Worm (Caenorhabditis elegans) whole organism, young adult: ENCODE data around the gene Y45F3A.5.

Source experiments
- B0336.3 ChIP-seq: fragments of 200-800 bp; sonication (Bioruptor generic); IDR thresholded peaks from 2 replicates; pipeline ENCODE4 v1.3.6; 2022; ENCODE audit warnings: missing genetic modification characterization, missing compliant biosample characterization
- F22D6.2 ChIP-seq: sonication (generic microtip); optimal IDR thresholded peaks from 2 replicates; lab custom pipeline; 2016; ENCODE audit warnings: mild to moderate bottlenecking, missing genetic modification characterization, missing compliant biosample characterization
- F33H1.4 ChIP-seq: fragments of 200-800 bp; sonication (Bioruptor generic); IDR thresholded peaks from 2 replicates; pipeline ENCODE4 v1.3.6; 2022; ENCODE audit warnings: missing genetic modification reagents, missing genetic modification characterization, missing compliant biosample characterization
- T07F8.4 ChIP-seq: sonication (generic microtip); optimal IDR thresholded peaks from 2 replicates; lab custom pipeline; 2016; ENCODE audit warnings: mild to moderate bottlenecking, missing genetic modification characterization, moderate library complexity, missing compliant biosample characterization
- T26A5.8 ChIP-seq: sonication (generic microtip); optimal IDR thresholded peaks from 2 replicates; lab custom pipeline; 2016; ENCODE audit warnings: missing genetic modification characterization, missing compliant biosample characterization
- Y67H2A.10 ChIP-seq: fragments of 200-800 bp; sonication (Bioruptor generic); conservative IDR thresholded peaks from 2 replicates; pipeline ENCODE4 v1.3.6; 2022; ENCODE audit warnings: missing genetic modification reagents, missing genetic modification characterization, missing compliant biosample characterization
- Y79H2A.3 ChIP-seq: fragments of 200-800 bp; sonication (Bioruptor generic); conservative IDR thresholded peaks from 2 replicates; pipeline ENCODE4 v1.3.6; 2022; ENCODE audit warnings: missing genetic modification reagents, missing genetic modification characterization, missing compliant biosample characterization
- ZK185.1 ChIP-seq: sonication (generic microtip); optimal IDR thresholded peaks from 2 replicates; lab custom pipeline; 2016; ENCODE audit warnings: mild to moderate bottlenecking, missing genetic modification characterization, missing compliant biosample characterization; ENCODE audit not compliant: poor library complexity, severe bottlenecking
- attf-5 ChIP-seq: fragments of 200-800 bp; sonication (Bioruptor generic); optimal IDR thresholded peaks from 2 replicates; lab custom pipeline; 2018; ENCODE audit warnings: mild to moderate bottlenecking, missing genetic modification characterization, missing compliant biosample characterization
- attf-6 ChIP-seq: fragments of 200-800 bp; sonication (Bioruptor generic); IDR thresholded peaks from 2 replicates; pipeline ENCODE4 v1.3.6; 2022; ENCODE audit warnings: missing genetic modification reagents, missing genetic modification characterization, missing compliant biosample characterization
- cebp-1 ChIP-seq, 2 experiments: fragments of 200-800 bp in 1 of 2; sonication (Bioruptor generic) in 1 of 2; sonication (generic microtip) in 1 of 2; IDR thresholded peaks in 1 of 2; optimal IDR thresholded peaks in 1 of 2; 2 replicates each; pipeline versions ENCODE4 v1.3.6 to Lab custom; 2017 to 2022; ENCODE audit warnings: missing compliant biosample characterization in 2 of 2, missing genetic modification characterization in 2 of 2, mild to moderate bottlenecking in 1 of 2, missing genetic modification reagents in 1 of 2, moderate library complexity in 1 of 2
- ceh-100 ChIP-seq: fragments of 200-800 bp; sonication (Bioruptor generic); IDR thresholded peaks from 2 replicates; pipeline ENCODE4 v1.3.6; 2022; ENCODE audit warnings: missing genetic modification reagents, missing genetic modification characterization, missing compliant biosample characterization
- ceh-40 ChIP-seq: fragments of 200-800 bp; sonication (Bioruptor generic); IDR thresholded peaks from 2 replicates; pipeline ENCODE4 v1.3.6; 2022; ENCODE audit warnings: missing genetic modification characterization, missing compliant biosample characterization
- ceh-58 ChIP-seq: fragments of 200-800 bp; sonication (Bioruptor generic); IDR thresholded peaks from 2 replicates; pipeline ENCODE4 v1.3.6; 2022; ENCODE audit warnings: missing genetic modification characterization, missing compliant biosample characterization
- die-1 ChIP-seq: sonication (generic microtip); optimal IDR thresholded peaks from 2 replicates; lab custom pipeline; 2016; ENCODE audit warnings: missing genotype, mild to moderate bottlenecking, missing genetic modification characterization, missing compliant biosample characterization
- egrh-3 ChIP-seq: fragments of 200-800 bp; sonication (Bioruptor generic); IDR thresholded peaks from 2 replicates; pipeline ENCODE4 v1.3.6; 2022; ENCODE audit warnings: missing genetic modification reagents, missing genetic modification characterization, missing compliant biosample characterization
- ets-4 ChIP-seq: fragments of 200-800 bp; sonication (Bioruptor generic); optimal IDR thresholded peaks from 2 replicates; lab custom pipeline; 2018; ENCODE audit warnings: mild to moderate bottlenecking, missing genetic modification characterization, missing compliant biosample characterization
- fkh-3 ChIP-seq: sonication (generic microtip); optimal IDR thresholded peaks from 2 replicates; lab custom pipeline; 2016; ENCODE audit warnings: mild to moderate bottlenecking, missing genetic modification characterization, missing compliant biosample characterization
- gei-17 ChIP-seq: fragments of 200-800 bp; sonication (Bioruptor generic); optimal IDR thresholded peaks from 2 replicates; lab custom pipeline; 2018; ENCODE audit warnings: mild to moderate bottlenecking, missing genetic modification characterization, missing compliant biosample characterization
- hlh-12 ChIP-seq: sonication (generic microtip); optimal IDR thresholded peaks from 2 replicates; lab custom pipeline; 2016; ENCODE audit warnings: missing genetic modification characterization, missing compliant biosample characterization
- hmg-1.2 ChIP-seq: fragments of 200-800 bp; sonication (Bioruptor generic); IDR thresholded peaks from 2 replicates; pipeline ENCODE4 v1.3.6; 2022; ENCODE audit warnings: missing genetic modification reagents, missing genetic modification characterization, missing compliant biosample characterization
- hsf-1 ChIP-seq: fragments of 200-800 bp; sonication (Bioruptor generic); IDR thresholded peaks from 2 replicates; pipeline ENCODE4 v1.3.6; 2022; ENCODE audit warnings: missing genetic modification reagents, missing genetic modification characterization, missing compliant biosample characterization
- lin-40 ChIP-seq: sonication (generic microtip); optimal IDR thresholded peaks from 2 replicates; lab custom pipeline; 2016; ENCODE audit warnings: missing genetic modification characterization, mild to moderate bottlenecking, missing compliant biosample characterization, missing genotype, missing genetic modification reagents
- lin-54 ChIP-seq: fragments of 200-800 bp; sonication (Bioruptor generic); optimal IDR thresholded peaks from 2 replicates; lab custom pipeline; 2018; ENCODE audit warnings: mild to moderate bottlenecking, missing genetic modification characterization, missing compliant biosample characterization
- mes-4 ChIP-seq: sonication (generic microtip); optimal IDR thresholded peaks from 2 replicates; lab custom pipeline; 2016; ENCODE audit warnings: missing genotype, missing genetic modification characterization, missing compliant biosample characterization
- mxl-1 ChIP-seq: sonication (generic microtip); optimal IDR thresholded peaks from 2 replicates; lab custom pipeline; 2016; ENCODE audit warnings: missing genetic modification characterization, missing compliant biosample characterization
- nfya-2 ChIP-seq: fragments of 200-800 bp; sonication (Bioruptor generic); IDR thresholded peaks from 2 replicates; pipeline ENCODE4 v1.3.6; 2022; ENCODE audit warnings: missing genetic modification reagents, missing genetic modification characterization, missing compliant biosample characterization
- nfyb-1 ChIP-seq: fragments of 200-800 bp; sonication (Bioruptor generic); IDR thresholded peaks from 2 replicates; pipeline ENCODE4 v1.3.6; 2022; ENCODE audit warnings: missing genetic modification reagents, missing genetic modification characterization, missing compliant biosample characterization
- nhr-120 ChIP-seq: fragments of 200-800 bp; sonication (Bioruptor generic); IDR thresholded peaks from 2 replicates; pipeline ENCODE4 v1.3.6; 2022; ENCODE audit warnings: missing genetic modification characterization, missing compliant biosample characterization
- nhr-27 ChIP-seq: fragments of 200-800 bp; sonication (Bioruptor generic); optimal IDR thresholded peaks from 2 replicates; lab custom pipeline; 2018; ENCODE audit warnings: mild to moderate bottlenecking, missing genetic modification characterization, moderate library complexity, missing compliant biosample characterization
- pha-4 ChIP-seq: fragments of 150-350 bp; sonication (generic microtip); optimal IDR thresholded peaks from 2 replicates; lab custom pipeline; 2014; ENCODE audit warnings: missing biosample characterization, missing genetic modification reagents, missing genetic modification characterization
- snpc-1.1 ChIP-seq: sonication (generic microtip); optimal IDR thresholded peaks from 2 replicates; lab custom pipeline; 2017; ENCODE audit warnings: missing genetic modification characterization, mild to moderate bottlenecking, missing compliant biosample characterization, antibody characterized with exemption, moderate library complexity, missing genotype, missing genetic modification reagents; ENCODE audit not compliant: insufficient read depth
- sptf-2 ChIP-seq: fragments of 200-800 bp; sonication (Bioruptor generic); optimal IDR thresholded peaks from 2 replicates; lab custom pipeline; 2018; ENCODE audit warnings: mild to moderate bottlenecking, missing genetic modification characterization, missing compliant biosample characterization
- tbp1 ChIP-seq: fragments of 200-800 bp; sonication (Bioruptor generic); optimal IDR thresholded peaks from 2 replicates; lab custom pipeline; 2018; ENCODE audit warnings: mild to moderate bottlenecking, missing genetic modification characterization, missing compliant biosample characterization
- unc-130 ChIP-seq: sonication (generic microtip); optimal IDR thresholded peaks from 2 replicates; lab custom pipeline; 2016; ENCODE audit warnings: missing genetic modification reagents, missing genetic modification characterization, missing compliant biosample characterization
- ztf-22 ChIP-seq: fragments of 200-800 bp; sonication (Bioruptor generic); optimal IDR thresholded peaks from 2 replicates; lab custom pipeline; 2018; ENCODE audit warnings: mild to moderate bottlenecking, missing genetic modification characterization, moderate library complexity, missing compliant biosample characterization
- ztf-25 ChIP-seq: fragments of 200-800 bp; sonication (Bioruptor generic); IDR thresholded peaks from 2 replicates; pipeline ENCODE4 v1.3.6; 2022; ENCODE audit warnings: missing genetic modification reagents, missing genetic modification characterization, missing compliant biosample characterization
- ztf-6 ChIP-seq: fragments of 200-800 bp; sonication (Bioruptor generic); IDR thresholded peaks from 2 replicates; pipeline ENCODE4 v1.3.6; 2022; ENCODE audit warnings: missing genetic modification reagents, missing genetic modification characterization, missing compliant biosample characterization

Y45F3A.5 gene

ce11 chrIII:10599699-10600098 is 13.6 kb upstream of the Y45F3A.5 start (continued):
- no peak for TF ChIP-seq T07F8.4
- no peak for TF ChIP-seq Y67H2A.10 (GFP tag; lab: Robert Waterston, UW)
- TF ChIP-seq lin-40 (tag; lab: Kevin White, UChicago) = peak; percentile 56
- no peak for TF ChIP-seq ZK185.1 (tag; lab: Kevin White, UChicago)
- no peak for TF ChIP-seq ets-4 (GFP tag; lab: Kevin White, UChicago)
- TF ChIP-seq mxl-1 (tag; lab: Kevin White, UChicago) = no peak
- 0 out of 2 replicates have a peak, but pooled peaks have one; percentile 9 for TF ChIP-seq ceh-100
- TF ChIP-seq attf-6 (GFP tag; lab: Robert Waterston, UW) = no peak
- no peak for TF ChIP-seq ceh-58
- TF ChIP-seq sptf-2 (GFP tag; lab: Kevin White, UChicago) = no peak
- no peak for TF ChIP-seq Y79H2A.3 (GFP tag; lab: Robert Waterston, UW)
- no peak for TF ChIP-seq ceh-40 (GFP tag; lab: Robert Waterston, UW)
- TF ChIP-seq T26A5.8 (tag; lab: Kevin White, UChicago) = no peak
- peak; percentile 32 for TF ChIP-seq pha-4 (tag; lab: Kevin White, UChicago)
- TF ChIP-seq lin-54 (GFP tag; lab: Kevin White, UChicago) = peak; percentile 28
- TF ChIP-seq cebp-1 (GFP tag; IDR thresholded peaks at IDR 0.05; lab: Robert Waterston, UW) = peak; percentile 59; the same call in 1 of the 2 replicates
- peak; percentile 92 for TF ChIP-seq cebp-1 (tag; optimal IDR thresholded peaks at IDR 0.05; lab: Kevin White, UChicago)
- TF ChIP-seq hmg-1.2 (GFP tag; lab: Robert Waterston, UW) = peak; percentile 49; the same call in 1 of the 2 replicates
- 0 out of 2 replicates have a peak, but pooled peaks have one; percentile 28 for TF ChIP-seq B0336.3 (GFP tag; lab: Robert Waterston, UW)
- TF ChIP-seq snpc-1.1 (tag; lab: Kevin White, UChicago) = no peak
- TF ChIP-seq hlh-12 = no peak
- TF ChIP-seq egrh-3 (GFP tag; lab: Robert Waterston, UW) = no peak

ce11 chrIII:10596387-10596786 is 10.2 kb upstream of the Y45F3A.5 start, which contains the start of gene Y39A1A.3:
Y39A1A.3 (minus strand) TSS chrIII:10596487.
- TF ChIP-seq ztf-6 (GFP tag; lab: Robert Waterston, UW) = no peak
- TF ChIP-seq cebp-1 (GFP tag; IDR thresholded peaks at IDR 0.05; lab: Robert Waterston, UW) = no peak
- TF ChIP-seq cebp-1 (tag; optimal IDR thresholded peaks at IDR 0.05; lab: Kevin White, UChicago) = peak; percentile 14

- TF ChIP-seq die-1 (tag; lab: Kevin White, UChicago) = no peak
- TF ChIP-seq ztf-25 (GFP tag; lab: Robert Waterston, UW) = no peak
- TF ChIP-seq nfya-2 = no peak
- TF ChIP-seq nhr-27 (tag; lab: Kevin White, UChicago) = no peak
- no peak for TF ChIP-seq hsf-1 (GFP tag; lab: Robert Waterston, UW)
- TF ChIP-seq nhr-120 (GFP tag; lab: Robert Waterston, UW) = no peak
- TF ChIP-seq fkh-3 (tag; lab: Kevin White, UChicago) = no peak
- no peak for TF ChIP-seq F33H1.4 (GFP tag; lab: Robert Waterston, UW)
- no peak for TF ChIP-seq unc-130 (GFP tag; lab: Kevin White, UChicago)
- no peak for TF ChIP-seq gei-17 (GFP tag; lab: Kevin White, UChicago)
- TF ChIP-seq F22D6.2 (tag; lab: Kevin White, UChicago) = no peak
- no peak for TF ChIP-seq mes-4 (tag; lab: Kevin White, UChicago)
- TF ChIP-seq attf-5 = no peak
- no peak for TF ChIP-seq ztf-22 (GFP tag; lab: Kevin White, UChicago)
- TF ChIP-seq nfyb-1 (GFP tag; lab: Robert Waterston, UW) = no peak
- no peak for TF ChIP-seq tbp1 (GFP tag; lab: Kevin White, UChicago)
These were observed 8.9 kb upstream of the Y45F3A.5 start, which contains the start of gene Y45F3A.9 for ce11 chrIII:10595066-10595465. Y45F3A.9 (minus strand) TSS chrIII:10595166.
